Worm (Caenorhabditis elegans) whole organism, midembryonic: Measurements from ENCODE around the gene K10B4.3.

Source experiments
- T22C8.4 ChIP-seq: fragments of 200-800 bp; sonication (Bioruptor generic); IDR thresholded peaks from 2 replicates; pipeline ENCODE4 v1.3.6; 2022; ENCODE audit warnings: missing genetic modification characterization, missing compliant biosample characterization
- flt-1 ChIP-seq: fragments of 200-800 bp; sonication (Bioruptor generic); IDR thresholded peaks from 2 replicates; pipeline ENCODE4 v1.3.6; 2022; ENCODE audit warnings: missing genetic modification characterization, missing compliant biosample characterization
- tab-1 ChIP-seq: fragments of 200-800 bp; sonication (Bioruptor generic); IDR thresholded peaks from 2 replicates; pipeline ENCODE4 v1.3.6; 2022; ENCODE audit warnings: missing genetic modification characterization, missing compliant biosample characterization

DNA sequence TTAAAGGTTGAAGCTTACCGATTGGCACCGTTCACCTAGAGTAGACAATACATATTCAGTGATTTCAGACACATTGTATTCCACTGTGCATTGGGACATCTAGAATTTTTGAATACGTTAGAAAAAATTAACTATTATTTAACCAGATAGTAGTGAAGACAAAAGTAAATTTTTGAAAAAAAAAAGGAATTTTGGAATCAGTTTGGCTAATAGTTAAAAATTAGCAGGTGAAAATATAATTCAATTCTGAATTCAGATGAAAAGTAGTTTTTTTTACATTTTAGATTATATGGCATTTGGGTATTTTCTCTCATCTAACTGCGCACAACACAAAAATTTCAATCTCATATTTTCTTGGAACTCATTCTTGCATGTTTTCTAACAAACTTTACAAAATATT, 3.9 kb upstream of the K10B4.3 start, which contains the start of gene nmur-2:
- TF ChIP-seq tab-1 (no peak), T22C8.4 (no peak), flt-1 (no peak)
